Worm (Caenorhabditis elegans): Measurements from ENCODE around the gene F45F2.11.

DNA sequence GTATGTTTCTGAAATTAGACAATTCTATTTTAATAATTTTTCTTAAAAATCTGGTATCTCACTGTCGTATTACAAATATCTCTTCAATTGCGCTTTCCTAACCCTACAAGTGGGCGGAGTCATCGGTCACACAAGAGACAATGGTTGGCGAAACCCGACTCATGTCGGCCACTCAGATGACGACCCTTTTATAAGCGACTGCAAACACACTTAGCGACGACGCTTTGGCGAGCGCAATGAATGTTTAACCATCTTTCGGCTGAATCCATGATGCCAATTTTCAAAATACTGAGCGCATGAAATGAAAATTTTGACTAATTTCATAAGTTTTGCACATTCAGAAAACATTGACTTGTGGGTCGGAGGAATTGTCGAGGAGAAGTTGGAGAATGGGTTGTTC is 20.3 kb downstream of the F45F2.11 start:
- TF ChIP-seq ama-1 (optimal IDR thresholded peaks at IDR 0.05) (peak; percentile 59), jun-1 (tag; optimal IDR thresholded peaks at IDR 0.05) (peak; percentile 87), lsy-2 (tag; optimal IDR thresholded peaks at IDR 0.05) (peak; percentile 68 to 88), egl-13 (tag; optimal IDR thresholded peaks at IDR 0.05) (peak; percentile 89), tbx-2 (tag; optimal IDR thresholded peaks at IDR 0.05) (peak; percentile 93)

Measured in whole organism, L1 larva.